Worm (Caenorhabditis elegans): ENCODE results near the gene nhr-40.
A peak's percentile ranks its signal among the peaks of the same experiment; 100 is the strongest.

Gene nhr-40

ce11 chrX:2613077-2613476 is 19.3 kb downstream of the nhr-40 start (continued):
- TF ChIP-seq nhr-48 (tag; optimal IDR thresholded peaks at IDR 0.05) (peak; percentile 14), dmd-8 (GFP tag; IDR thresholded peaks at IDR 0.05) (peak; percentile 96), nhr-76 (tag; optimal IDR thresholded peaks at IDR 0.05) (no peak), F44E2.7 (GFP tag; IDR thresholded peaks at IDR 0.05) (peak; percentile 79; the same call in 1 of the 2 replicates), pqm-1 (tag; optimal IDR thresholded peaks at IDR 0.05) (no peak), F37D6.2 (tag; optimal IDR thresholded peaks at IDR 0.05) (peak; percentile 67), gei-8 (GFP tag; optimal IDR thresholded peaks at IDR 0.05) (peak; percentile 79), unc-39 (tag; optimal IDR thresholded peaks at IDR 0.05) (no peak), attf-4 (tag; optimal IDR thresholded peaks at IDR 0.05) (no peak), hif-1 (tag; optimal IDR thresholded peaks at IDR 0.05) (peak in 1 of 2 experiments; percentile 54), mep-1 (tag; optimal IDR thresholded peaks at IDR 0.05) (peak; percentile 85), spr-3 (GFP tag; optimal IDR thresholded peaks at IDR 0.05) (peak; percentile 64), lin-39 (tag; optimal IDR thresholded peaks at IDR 0.05) (no peak), Y105C5A.15 (GFP tag; IDR thresholded peaks at IDR 0.05) (peak; percentile 93; the same call in 1 of the 2 replicates), jun-1 (tag; optimal IDR thresholded peaks at IDR 0.05) (peak; percentile 16), ceh-44 (GFP tag; IDR thresholded peaks at IDR 0.05) (peak; percentile 76), F26F4.8 (GFP tag; conservative IDR thresholded peaks at IDR 0.05) (peak; percentile 86), zag-1 (tag; optimal IDR thresholded peaks at IDR 0.05) (no peak), nhr-10 (tag; optimal IDR thresholded peaks at IDR 0.05) (no peak), nhr-25 (tag; optimal IDR thresholded peaks at IDR 0.05; ENCODE audit: borderline replicate concordance, insufficient read depth) (no peak), ceh-20 (GFP tag; IDR thresholded peaks at IDR 0.05) (peak; percentile 77), nhr-28 (tag; optimal IDR thresholded peaks at IDR 0.05) (peak; percentile 58), hlh-11 (tag; optimal IDR thresholded peaks at IDR 0.05) (peak; percentile 63), zfp-2 (tag; optimal IDR thresholded peaks at IDR 0.05) (no peak), D1046.2 (GFP tag; IDR thresholded peaks at IDR 0.05) (peak; percentile 74; the same call in 1 of the 2 replicates), skn-1 (tag; optimal IDR thresholded peaks at IDR 0.05) (no peak), spr-1 (tag; optimal IDR thresholded peaks at IDR 0.05) (peak; percentile 53), lin-29 (GFP tag; IDR thresholded peaks at IDR 0.05) (peak; percentile 72), lin-38 (GFP tag; IDR thresholded peaks at IDR 0.05) (peak; percentile 82), dmd-6 (GFP tag; IDR thresholded peaks at IDR 0.05) (peak; percentile 82), ces-1 (GFP tag; optimal IDR thresholded peaks at IDR 0.05) (no peak), hmg-1.1 (GFP tag; IDR thresholded peaks at IDR 0.05) (peak; percentile 96), Y48G9A.11 (GFP tag; IDR thresholded peaks at IDR 0.05) (0 out of 2 replicates have a peak, but pooled peaks have one; percentile 31), zfp-3 (GFP tag; conservative IDR thresholded peaks at IDR 0.05) (peak; percentile 56; the same call in 1 of the 2 replicates), unc-62 (GFP tag; optimal IDR thresholded peaks at IDR 0.05 in 1 of 2) (peak in 1 of 2 experiments; percentile 94), unc-62 (tag; optimal IDR thresholded peaks at IDR 0.05) (no peak), T20F7.1 (GFP tag; optimal IDR thresholded peaks at IDR 0.05) (peak; percentile 58), dpl-1 (GFP tag; optimal IDR thresholded peaks at IDR 0.05) (peak; percentile 25), ceh-28 (tag; optimal IDR thresholded peaks at IDR 0.05) (no peak), unc-130 (GFP tag; optimal IDR thresholded peaks at IDR 0.05) (peak; percentile 67), ceh-82 (tag; optimal IDR thresholded peaks at IDR 0.05) (no peak), T26A8.4 (GFP tag; IDR thresholded peaks at IDR 0.05) (peak; percentile 83), dmd-9 (GFP tag; IDR thresholded peaks at IDR 0.05) (0 out of 2 replicates have a peak, but pooled peaks have one; percentile 61), mdt-29 (GFP tag; IDR thresholded peaks at IDR 0.05) (peak; percentile 64; the same call in 1 of the 2 replicates), hlh-30 (tag; optimal IDR thresholded peaks at IDR 0.05; ENCODE audit: insufficient read depth) (peak; percentile 71), lsy-2 (tag; optimal IDR thresholded peaks at IDR 0.05) (peak in 1 of 2 experiments; percentile 68), mxl-2 (GFP tag; conservative IDR thresholded peaks at IDR 0.05) (peak; percentile 77), vab-7 (GFP tag; IDR thresholded peaks at IDR 0.05) (peak; percentile 89), F49E8.2 (tag; optimal IDR thresholded peaks at IDR 0.05; ENCODE audit: borderline replicate concordance) (no peak), nhr-102 (tag; optimal IDR thresholded peaks at IDR 0.05) (no peak), nhr-111 (GFP tag; optimal IDR thresholded peaks at IDR 0.05) (peak; percentile 87)
